Fruit fly (Drosophila melanogaster) ovary, adult (tissue): ENCODE data around the gene Oamb.

Source experiments
- CG17801 ChIP-seq: fragments of 200-800 bp; optimal IDR thresholded peaks from 2 replicates; lab custom pipeline; 2019; ENCODE audit warnings: missing biosample characterization, mild to moderate bottlenecking, missing genetic modification characterization, moderate library complexity; ENCODE audit not compliant: partially characterized antibody

Oamb gene

DNA sequence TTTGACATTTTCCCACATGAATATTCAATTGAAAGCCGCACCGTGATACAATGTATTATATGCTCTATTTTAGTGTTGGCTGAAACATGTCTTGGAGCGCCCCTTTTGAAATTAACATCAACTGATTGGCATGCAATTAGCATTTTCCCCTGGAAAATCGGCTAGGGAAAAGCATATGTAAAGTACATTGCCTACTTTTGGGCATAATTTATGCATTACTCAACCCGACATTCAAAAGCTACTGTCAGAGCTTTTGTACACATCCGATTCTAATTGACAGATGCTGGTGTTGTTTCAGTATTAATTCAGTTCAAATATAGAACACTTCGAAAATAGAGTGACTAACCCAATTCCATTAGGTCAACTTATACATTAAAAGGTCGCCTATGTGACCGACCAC lies 38.6 kb downstream of the Oamb start:
- TF ChIP-seq CG17801 (GFP tag; lab: Kevin White, UChicago), result no peak

DNA sequence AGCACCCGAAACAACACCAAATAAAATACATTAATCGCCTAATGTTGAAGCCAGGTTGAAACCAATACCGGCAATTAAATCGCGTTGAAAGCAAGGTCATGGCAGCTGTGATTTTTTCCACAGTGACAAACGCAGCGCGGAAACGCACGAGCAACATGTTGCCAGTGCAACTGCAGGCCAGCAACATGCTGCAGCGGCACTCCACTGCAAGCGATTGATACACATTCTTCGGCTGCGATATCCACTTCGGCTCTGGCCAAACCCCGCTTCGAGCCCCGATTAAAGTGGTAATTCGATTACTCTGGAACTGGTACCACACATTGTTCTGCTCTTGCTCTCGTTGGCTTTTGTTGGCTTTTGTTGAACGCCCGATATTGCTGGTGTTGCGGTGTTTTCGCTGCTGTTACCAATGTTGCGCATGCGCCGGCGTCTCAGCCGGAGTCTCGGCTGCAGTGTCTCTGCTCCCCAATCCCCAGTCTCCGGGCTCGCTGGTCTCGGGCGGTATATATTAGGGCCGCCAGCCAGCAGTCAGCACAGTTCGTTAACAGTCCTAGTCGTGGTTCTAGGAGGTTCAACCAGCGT lies 45.2 kb downstream of the Oamb start, which contains the start of gene Cpr92F:
TSS of gene Cpr92F (plus strand) at position 532 of the 582 bp plus-strand sequence.
- no peak for TF ChIP-seq CG17801 (GFP tag; lab: Kevin White, UChicago)

DNA sequence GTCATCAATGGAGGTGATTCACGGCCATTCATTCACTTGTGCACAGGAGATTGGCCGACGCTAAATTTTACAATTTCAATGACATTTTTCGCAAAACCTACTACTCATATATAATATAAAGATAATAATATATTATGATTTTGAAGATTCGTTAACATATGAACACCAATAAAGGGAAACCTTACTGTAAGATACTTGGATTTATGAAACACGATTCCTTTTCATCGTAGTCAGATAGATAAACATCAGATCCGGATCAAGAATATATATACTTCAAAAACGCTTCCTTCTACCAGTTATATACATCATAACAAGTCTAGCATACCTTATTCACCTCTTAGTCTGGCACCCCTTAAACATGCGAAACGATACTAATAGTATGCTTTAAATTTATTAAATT lies 54.6 kb downstream of the Oamb start, which contains the start of gene Nep4:
TSS of gene Nep4 (minus strand) at position 101 of the 400 bp plus-strand sequence.
- no peak for TF ChIP-seq CG17801 (GFP tag; lab: Kevin White, UChicago)

DNA sequence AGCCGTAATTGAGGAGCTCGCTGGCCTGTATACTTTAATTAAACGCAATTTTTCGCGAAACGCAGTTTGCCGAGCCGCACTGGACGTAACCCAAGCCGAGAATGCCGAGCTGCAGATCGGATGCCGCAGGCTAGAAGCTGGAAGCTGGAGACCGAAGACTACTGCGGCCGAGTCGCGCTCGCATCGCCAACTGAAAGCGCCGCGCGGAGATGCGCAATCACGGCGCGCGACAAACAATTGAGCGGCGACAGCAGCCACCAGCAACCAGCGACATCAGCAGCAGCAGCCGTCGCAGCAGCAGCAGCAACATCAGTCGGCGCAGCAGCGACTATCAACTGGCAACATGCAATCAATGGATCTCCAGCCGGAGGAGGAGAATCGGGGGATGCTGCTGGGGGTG lies 57.7 kb downstream of the Oamb start:
- no peak for TF ChIP-seq CG17801 (GFP tag; lab: Kevin White, UChicago)

DNA sequence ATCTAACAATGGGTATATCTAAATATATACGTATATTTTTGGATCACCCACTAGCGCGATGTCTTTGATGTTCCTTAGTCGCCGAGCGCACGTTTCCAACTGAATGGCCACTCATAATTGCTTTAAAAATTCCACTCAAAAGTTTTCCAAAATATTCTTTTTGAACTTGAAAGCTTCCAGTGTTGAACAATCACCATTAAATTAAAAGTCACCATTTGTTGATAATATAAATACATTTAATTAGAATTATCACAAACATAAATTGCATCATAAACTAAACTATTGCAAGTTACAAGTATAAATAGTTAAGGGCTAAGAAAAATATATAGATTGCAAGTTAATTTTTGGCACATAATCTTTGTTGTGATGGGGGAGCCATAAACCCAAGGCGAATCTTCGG lies 62.0 kb downstream of the Oamb start, which contains the start of gene GluRIID:
TSS of gene GluRIID (minus strand) at position 101 of the 400 bp plus-strand sequence.
- no peak for TF ChIP-seq CG17801 (GFP tag; lab: Kevin White, UChicago)

DNA sequence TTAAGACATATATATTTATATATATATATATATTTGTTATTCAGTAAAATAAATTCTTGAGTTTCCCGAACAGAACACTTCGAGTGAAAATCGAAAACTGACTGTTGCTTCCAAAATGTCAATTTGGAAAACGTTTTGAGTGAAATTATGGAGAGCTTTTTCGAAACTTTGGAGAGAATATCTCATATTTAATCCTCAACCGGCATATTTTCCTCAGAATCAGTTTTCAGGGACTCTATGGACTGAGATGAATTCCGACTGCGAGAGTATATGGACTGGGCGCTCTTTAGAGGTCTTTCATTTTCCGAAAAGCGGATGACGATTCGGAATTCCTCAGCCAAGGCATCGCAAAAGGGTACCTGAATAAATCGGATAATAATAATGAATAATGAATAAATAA lies 65.8 kb downstream of the Oamb start, which contains the start of gene GluRIIE:
TSS of gene GluRIIE (minus strand) at position 101 of the 400 bp plus-strand sequence.
- no peak for TF ChIP-seq CG17801 (GFP tag; lab: Kevin White, UChicago)
